Worm (Caenorhabditis elegans): ENCODE measurements around the gene sri-29.
"Not testable (repeated sequence)": the region's sequence is repeated elsewhere in the genome, so short reads cannot be mapped to it uniquely, and the experiment has no call there.

The sri-29 gene

ce11 chrII:3028264-3028663 is 15.9 kb upstream of the sri-29 start:
- TF ChIP-seq snpc-4 (tag; optimal IDR thresholded peaks at IDR 0.05), result no peak
- TF ChIP-seq mls-2 (tag; optimal IDR thresholded peaks at IDR 0.05), result no peak
- TF ChIP-seq unc-62 (GFP tag; optimal IDR thresholded peaks at IDR 0.05), result no peak
- no peak for TF ChIP-seq lin-32 (GFP tag; optimal IDR thresholded peaks at IDR 0.05)
- TF ChIP-seq nhr-2 (tag; optimal IDR thresholded peaks at IDR 0.05), result no peak
- no peak for TF ChIP-seq mep-1 (tag; optimal IDR thresholded peaks at IDR 0.05)
- no peak for TF ChIP-seq drap-1 (GFP tag; optimal IDR thresholded peaks at IDR 0.05)
- TF ChIP-seq blmp-1 (tag; optimal IDR thresholded peaks at IDR 0.05), result peak; percentile 23
- TF ChIP-seq pha-4 (tag; optimal IDR thresholded peaks at IDR 0.05), result no peak
- TF ChIP-seq ham-2 (GFP tag; optimal IDR thresholded peaks at IDR 0.05), result peak; percentile 43
- TF ChIP-seq unc-120 (tag; optimal IDR thresholded peaks at IDR 0.05; ENCODE audit: poor library complexity, severe bottlenecking), result no peak
- no peak for TF ChIP-seq nhr-28 (tag; optimal IDR thresholded peaks at IDR 0.05)

- TF ChIP-seq elt-1 (tag; optimal IDR thresholded peaks at IDR 0.05; ENCODE audit: borderline replicate concordance, insufficient read depth) (no peak), blmp-1 (tag; optimal IDR thresholded peaks at IDR 0.05) (peak; percentile 31), ces-1 (GFP tag; optimal IDR thresholded peaks at IDR 0.05) (no peak)
Measured at ce11 chrII:3030416-3030815, 13.7 kb upstream of the sri-29 start.

ce11 chrII:3032480-3032879 is 11.6 kb upstream of the sri-29 start, which contains the start of gene B0454.6:
Gene B0454.6, plus strand, starts transcription at chrII:3032780.
- TF ChIP-seq hlh-1, zip-8, blmp-1 (tag; optimal IDR thresholded peaks at IDR 0.05): not testable (repeated sequence)

- TF ChIP-seq ztf-11 (tag; optimal IDR thresholded peaks at IDR 0.05) (no peak), pha-4 (tag; optimal IDR thresholded peaks at IDR 0.05) (no peak), ces-1 (GFP tag; optimal IDR thresholded peaks at IDR 0.05) (no peak)
Measured at ce11 chrII:3034914-3035313, 9.2 kb upstream of the sri-29 start.

- TF ChIP-seq ceh-43 (GFP tag; optimal IDR thresholded peaks at IDR 0.05) (no peak), nhr-2 (tag; optimal IDR thresholded peaks at IDR 0.05) (no peak), lsy-2 (tag; optimal IDR thresholded peaks at IDR 0.05) (no peak), elt-1 (tag; optimal IDR thresholded peaks at IDR 0.05; ENCODE audit: borderline replicate concordance, insufficient read depth) (no peak), ztf-11 (tag; optimal IDR thresholded peaks at IDR 0.05) (no peak), nhr-12 (tag; optimal IDR thresholded peaks at IDR 0.05) (no peak), nhr-76 (tag; optimal IDR thresholded peaks at IDR 0.05) (no peak), blmp-1 (tag; optimal IDR thresholded peaks at IDR 0.05) (no peak)
Measured at ce11 chrII:3036344-3036743, 7.8 kb upstream of the sri-29 start.

- no peak for TF ChIP-seq zip-8 (tag; optimal IDR thresholded peaks at IDR 0.05)
- no peak for TF ChIP-seq unc-62 (GFP tag; optimal IDR thresholded peaks at IDR 0.05)
- no peak for TF ChIP-seq ceh-43 (GFP tag; optimal IDR thresholded peaks at IDR 0.05)
- no peak for TF ChIP-seq elt-1 (tag; optimal IDR thresholded peaks at IDR 0.05; ENCODE audit: borderline replicate concordance, insufficient read depth)
- TF ChIP-seq nhr-76 (tag; optimal IDR thresholded peaks at IDR 0.05), result no peak
- TF ChIP-seq unc-39 (tag; optimal IDR thresholded peaks at IDR 0.05), result no peak
- no peak for TF ChIP-seq unc-120 (tag; optimal IDR thresholded peaks at IDR 0.05; ENCODE audit: poor library complexity, severe bottlenecking)
- no peak for TF ChIP-seq mab-5 (tag; optimal IDR thresholded peaks at IDR 0.05)
- no peak for TF ChIP-seq ceh-39 (tag; optimal IDR thresholded peaks at IDR 0.05)
- TF ChIP-seq blmp-1 (tag; optimal IDR thresholded peaks at IDR 0.05), result no peak
- no peak for TF ChIP-seq nhr-12 (tag; optimal IDR thresholded peaks at IDR 0.05)
- TF ChIP-seq drap-1 (GFP tag; optimal IDR thresholded peaks at IDR 0.05), result no peak
- no peak for TF ChIP-seq ces-1 (GFP tag; optimal IDR thresholded peaks at IDR 0.05)
- TF ChIP-seq cnd-1 (tag; optimal IDR thresholded peaks at IDR 0.05), result no peak
- TF ChIP-seq tbx-8 (GFP tag; optimal IDR thresholded peaks at IDR 0.05), result no peak
- TF ChIP-seq snpc-4 (tag; optimal IDR thresholded peaks at IDR 0.05), result no peak
- no peak for TF ChIP-seq lsy-2 (tag; optimal IDR thresholded peaks at IDR 0.05)
Measured at ce11 chrII:3038453-3038909, 5.6 kb upstream of the sri-29 start, which contains the start of the genes B0454.26 and B0454.5. Gene B0454.26, minus strand, starts transcription at chrII:3038553. Gene B0454.5, plus strand, starts transcription at chrII:3038859.

ce11 chrII:3043358-3043757 is 765 bp upstream of the sri-29 start, which contains the start of gene B0454.8:
Gene B0454.8, minus strand, starts transcription at chrII:3043458.
- TF ChIP-seq elt-3 (tag; optimal IDR thresholded peaks at IDR 0.05), result no peak
- TF ChIP-seq tbx-8 (GFP tag; optimal IDR thresholded peaks at IDR 0.05), result no peak
- no peak for TF ChIP-seq ces-1 (GFP tag; optimal IDR thresholded peaks at IDR 0.05)
- no peak for TF ChIP-seq nhr-237 (tag; optimal IDR thresholded peaks at IDR 0.05)
- TF ChIP-seq ceh-83 (GFP tag; optimal IDR thresholded peaks at IDR 0.05), result no peak

All from whole organism, mixed stage, embryonic.